Worm (Caenorhabditis elegans): ENCODE data around the gene scl-20.

scl-20 gene

ce11 chrV:18687361-18687760, 46.9 kb downstream of the scl-20 start:
- TF ChIP-seq tlp-1 (tag; optimal IDR thresholded peaks at IDR 0.05) (no peak), efl-1 (optimal IDR thresholded peaks at IDR 0.05) (no peak), efl-1 (GFP tag; optimal IDR thresholded peaks at IDR 0.05 in 1 of 2) (peak in 1 of 2 experiments; percentile 71)

DNA sequence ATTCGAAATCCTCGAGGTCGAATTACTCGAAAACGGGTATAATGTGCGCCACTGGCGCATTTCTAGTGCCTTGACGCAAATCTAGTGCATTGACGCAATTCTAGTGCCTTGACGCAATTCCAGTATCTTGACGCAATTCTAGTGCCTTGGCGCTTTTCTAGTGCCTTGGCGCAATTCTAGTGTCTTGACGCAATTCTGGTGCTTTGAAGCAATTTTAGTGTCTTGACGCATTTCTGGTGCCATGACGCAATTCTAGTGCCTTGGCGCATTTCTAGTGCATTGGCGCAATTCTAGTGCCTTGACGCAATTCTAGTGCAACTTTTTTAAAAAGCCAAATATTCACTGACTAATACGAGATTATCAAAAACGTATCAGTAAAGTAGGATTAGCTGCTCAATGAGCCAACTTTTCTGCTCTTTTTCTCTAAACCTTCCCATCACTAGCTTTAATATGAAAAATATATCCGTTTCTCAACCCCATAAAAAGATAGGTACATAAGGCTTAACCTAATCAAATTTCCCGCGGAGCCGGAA, 49.8 kb downstream of the scl-20 start, which contains the start of gene Y69H2.17:
Y69H2.17 (plus strand) TSS at position 483 of the 533 bp plus-strand sequence.
- TF ChIP-seq jun-1 (tag; optimal IDR thresholded peaks at IDR 0.05) (no peak), nhr-47 (tag; optimal IDR thresholded peaks at IDR 0.05) (peak; percentile 64), lsy-2 (tag; optimal IDR thresholded peaks at IDR 0.05) (no peak), snu-23 (GFP tag; optimal IDR thresholded peaks at IDR 0.05) (no peak), efl-1 (optimal IDR thresholded peaks at IDR 0.05) (no peak), efl-1 (GFP tag; optimal IDR thresholded peaks at IDR 0.05 in 1 of 2) (no peak), hlh-17 (GFP tag; optimal IDR thresholded peaks at IDR 0.05; ENCODE audit: borderline replicate concordance) (no peak), unc-30 (tag; optimal IDR thresholded peaks at IDR 0.05) (no peak), ces-1 (GFP tag; optimal IDR thresholded peaks at IDR 0.05) (no peak), swsn-7 (tag; optimal IDR thresholded peaks at IDR 0.05) (no peak), isw-1 (GFP tag; IDR thresholded peaks at IDR 0.05) (no peak), fkh-4 (tag; optimal IDR thresholded peaks at IDR 0.05; ENCODE audit: borderline replicate concordance) (no peak), nhr-84 (tag; optimal IDR thresholded peaks at IDR 0.05) (no peak), elt-2 (tag; optimal IDR thresholded peaks at IDR 0.05) (no peak), ceh-90 (tag; optimal IDR thresholded peaks at IDR 0.05) (no peak), xbp-1 (tag; optimal IDR thresholded peaks at IDR 0.05) (no peak), egl-13 (tag; optimal IDR thresholded peaks at IDR 0.05) (peak; percentile 7), fkh-8 (tag; optimal IDR thresholded peaks at IDR 0.05) (peak; percentile 63), ets-5 (GFP tag; IDR thresholded peaks at IDR 0.05) (no peak), skn-1 (tag; optimal IDR thresholded peaks at IDR 0.05) (no peak), lin-15B (tag; optimal IDR thresholded peaks at IDR 0.05) (no peak), sptf-1 (tag; optimal IDR thresholded peaks at IDR 0.05) (no peak), nhr-237 (tag; optimal IDR thresholded peaks at IDR 0.05) (no peak), pax-3 (tag; optimal IDR thresholded peaks at IDR 0.05) (peak; percentile 54), mep-1 (tag; optimal IDR thresholded peaks at IDR 0.05) (no peak), nhr-12 (tag; optimal IDR thresholded peaks at IDR 0.05) (no peak), ztf-11 (tag; optimal IDR thresholded peaks at IDR 0.05) (no peak), nhr-90 (tag; optimal IDR thresholded peaks at IDR 0.05; ENCODE audit: poor library complexity) (no peak), hpl-2 (GFP tag; optimal IDR thresholded peaks at IDR 0.05) (no peak), irx-1 (tag; optimal IDR thresholded peaks at IDR 0.05) (no peak), hlh-4 (tag; optimal IDR thresholded peaks at IDR 0.05) (no peak), lin-39 (tag; optimal IDR thresholded peaks at IDR 0.05) (no peak), nhr-11 (tag; optimal IDR thresholded peaks at IDR 0.05) (no peak), dsc-1 (tag; optimal IDR thresholded peaks at IDR 0.05) (peak; percentile 80), ceh-63 (GFP tag; optimal IDR thresholded peaks at IDR 0.05) (no peak), sox-4 (tag; optimal IDR thresholded peaks at IDR 0.05) (peak; percentile 12), nhr-76 (tag; optimal IDR thresholded peaks at IDR 0.05) (no peak), blmp-1 (tag; optimal IDR thresholded peaks at IDR 0.05) (no peak), unc-98 (GFP tag; IDR thresholded peaks at IDR 0.05) (no peak)

Measured in whole organism, L1 larva.